Worm (Caenorhabditis elegans): Measurements from ENCODE around the gene sfxn-5.

DNA sequence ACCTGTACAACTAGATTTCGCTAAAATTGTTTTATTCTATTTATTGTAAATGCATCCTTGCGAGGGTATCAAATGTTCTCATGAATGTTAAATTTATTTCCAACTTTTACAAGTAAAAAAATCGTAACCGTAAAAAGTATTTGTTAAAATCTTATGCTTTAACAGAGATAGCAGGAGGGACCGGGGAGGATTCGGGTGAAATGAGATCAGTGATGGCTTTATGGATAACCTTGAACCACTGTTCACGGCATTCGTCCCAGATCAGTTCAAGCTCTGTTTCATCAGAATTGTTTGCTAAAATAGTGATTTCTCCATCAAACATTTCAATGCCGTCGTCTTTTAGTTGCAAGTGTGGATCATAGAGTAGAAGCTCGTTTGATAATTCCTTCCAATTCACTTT lies 36.3 kb upstream of the sfxn-5 start:
- no peak for TF ChIP-seq zip-2 (tag; optimal IDR thresholded peaks at IDR 0.05)
- TF ChIP-seq ztf-11 (tag; optimal IDR thresholded peaks at IDR 0.05), result no peak
- TF ChIP-seq egl-43 (GFP tag; IDR thresholded peaks at IDR 0.05), result no peak
- TF ChIP-seq nhr-28 (tag; optimal IDR thresholded peaks at IDR 0.05), result no peak
- no peak for TF ChIP-seq Y75B8A.6 (GFP tag; IDR thresholded peaks at IDR 0.05)
- peak; percentile 5 for TF ChIP-seq mes-2 (tag; optimal IDR thresholded peaks at IDR 0.05; ENCODE audit: poor library complexity, severe bottlenecking)
- TF ChIP-seq pha-4 (GFP tag; IDR thresholded peaks at IDR 0.05), result no peak
- TF ChIP-seq pha-4 (tag; optimal IDR thresholded peaks at IDR 0.05), result no peak
